Worm (Caenorhabditis elegans) whole organism, L2 larva: ENCODE results near the gene Y39B6A.41.

Source experiments
- F13H6.1 ChIP-seq: sonication (generic microtip); optimal IDR thresholded peaks from 2 replicates; lab custom pipeline; 2016; ENCODE audit warnings: missing genetic modification characterization, missing compliant biosample characterization
- alr-1 ChIP-seq: fragments of 150-350 bp; optimal IDR thresholded peaks from 2 replicates; lab custom pipeline; 2014; ENCODE audit warnings: missing biosample characterization, missing genetic modification characterization
- ceh-82 ChIP-seq: fragments of 150-350 bp; optimal IDR thresholded peaks from 2 replicates; lab custom pipeline; 2014; ENCODE audit warnings: missing biosample characterization, missing genetic modification characterization
- lin-13 ChIP-seq: fragments of 150-350 bp; optimal IDR thresholded peaks from 2 replicates; lab custom pipeline; 2014; ENCODE audit warnings: missing biosample characterization, missing genetic modification reagents, missing genetic modification characterization
- mdl-1 ChIP-seq, 2 experiments: fragments of 150-350 bp in 1 of 2; sonication (generic microtip) in 1 of 2; optimal IDR thresholded peaks; 2 replicates each; lab custom pipeline; 2017; ENCODE audit warnings: missing biosample characterization in 2 of 2, missing genetic modification characterization in 2 of 2
- nhr-23 ChIP-seq: fragments of 150-350 bp; optimal IDR thresholded peaks from 2 replicates; lab custom pipeline; 2014; ENCODE audit warnings: missing biosample characterization, missing genetic modification reagents, missing genetic modification characterization
- nhr-237 ChIP-seq: fragments of 150-350 bp; optimal IDR thresholded peaks from 2 replicates; lab custom pipeline; 2014; ENCODE audit warnings: missing biosample characterization, missing genetic modification characterization
- skn-1 ChIP-seq: sonication (generic microtip); optimal IDR thresholded peaks from 2 replicates; lab custom pipeline; 2017; ENCODE audit warnings: missing biosample characterization, missing genetic modification characterization
- unc-62 ChIP-seq: fragments of 150-350 bp; optimal IDR thresholded peaks from 2 replicates; lab custom pipeline; 2014; ENCODE audit warnings: missing biosample characterization, missing genetic modification reagents, missing genetic modification characterization

ce11 chrV:19024683-19025082, 46.9 kb upstream of the Y39B6A.41 start, which contains the start of gene Y39B6A.29:
- TF ChIP-seq F13H6.1 (no peak), skn-1 (tag; lab: Kevin White, UChicago) (no peak), nhr-237 (no peak), ceh-82 (tag; lab: Kevin White, UChicago) (no peak), nhr-23 (tag; lab: Kevin White, UChicago) (no peak), alr-1 (tag; lab: Kevin White, UChicago) (no peak), lin-13 (GFP tag; lab: Kevin White, UChicago) (no peak), unc-62 (GFP tag; lab: Kevin White, UChicago) (no peak), mdl-1 (tag; optimal IDR thresholded peaks at IDR 0.05; lab: Kevin White, UChicago) (no peak)
